Worm (Caenorhabditis elegans): ENCODE measurements around the gene snt-6.

- TF ChIP-seq ces-1 (GFP tag; optimal IDR thresholded peaks at IDR 0.05) (no peak), snpc-4 (tag; optimal IDR thresholded peaks at IDR 0.05) (no peak), elt-1 (tag; optimal IDR thresholded peaks at IDR 0.05; ENCODE audit: borderline replicate concordance, insufficient read depth) (no peak), cnd-1 (tag; optimal IDR thresholded peaks at IDR 0.05) (no peak), unc-39 (tag; optimal IDR thresholded peaks at IDR 0.05) (no peak), nhr-237 (tag; optimal IDR thresholded peaks at IDR 0.05) (no peak), lin-32 (GFP tag; optimal IDR thresholded peaks at IDR 0.05) (no peak), nhr-76 (tag; optimal IDR thresholded peaks at IDR 0.05) (no peak), zip-8 (tag; optimal IDR thresholded peaks at IDR 0.05) (no peak)
Observed at ce11 chrII:732393-732792, 17.6 kb downstream of the snt-6 start.
